Fruit fly (Drosophila melanogaster) Kc167 (cell line): Measurements from ENCODE around the gene Blos2.

Source experiments
- Sin3A ChIP-seq: fragments of >200 bp; optimal IDR thresholded peaks from 2 replicates; lab custom pipeline; 2018; ENCODE audit warnings: missing external identifiers
- psq ChIP-seq: fragments of >200 bp; optimal IDR thresholded peaks from 2 replicates; lab custom pipeline; 2017; ENCODE audit warnings: missing external identifiers

dm6 chr3L:11020058-11020457 is 41.3 kb upstream of the Blos2 start:
- TF ChIP-seq psq (lab: Kevin White, UChicago), result no peak
- TF ChIP-seq Sin3A (lab: Kevin White, UChicago), result no peak
